Fruit fly (Drosophila melanogaster): ENCODE measurements around the gene CG43147.

dm6 chr3L:13263801-13264200 lies 36.2 kb downstream of the CG43147 start:
- TF ChIP-seq Hr96 (GFP tag; optimal IDR thresholded peaks at IDR 0.05): no peak
- no peak for TF ChIP-seq kay (GFP tag; ENCODE audit: borderline replicate concordance)
- no peak for TF ChIP-seq bab1 (GFP tag; optimal IDR thresholded peaks at IDR 0.05)
- TF ChIP-seq CG12768 (GFP tag; optimal IDR thresholded peaks at IDR 0.05): no peak

All from whole organism, adult.